Fruit fly (Drosophila melanogaster) whole organism, embryonic: Measurements from ENCODE around the gene eas.

Source experiments
- Adf1 ChIP-seq: fragments of 200-800 bp; sonication (Bioruptor generic); IDR thresholded peaks from 2 replicates; pipeline ENCODE4 v1.3.6; 2022; ENCODE audit warnings: missing biosample characterization, missing genetic modification characterization
- Asciz ChIP-seq: fragments of 200-800 bp; sonication (Bioruptor generic); optimal IDR thresholded peaks from 2 replicates; lab custom pipeline; 2017; ENCODE audit warnings: missing biosample characterization, mild to moderate bottlenecking, missing genetic modification characterization, missing genetic modification reagents
- Atf-2 ChIP-seq: fragments of 200-800 bp; sonication (Bioruptor generic); optimal IDR thresholded peaks from 2 replicates; lab custom pipeline; 2016; ENCODE audit warnings: missing biosample characterization, missing genetic modification characterization
- Bteb2 ChIP-seq: fragments of 200-800 bp; sonication (Bioruptor generic); optimal IDR thresholded peaks from 2 replicates; lab custom pipeline; 2016; ENCODE audit warnings: missing biosample characterization, missing genetic modification characterization
- CG10462 ChIP-seq: fragments of 200-800 bp; sonication (Bioruptor generic); optimal IDR thresholded peaks from 2 replicates; lab custom pipeline; 2016; ENCODE audit warnings: missing biosample characterization, missing genetic modification characterization
- CG11456 ChIP-seq: fragments of 200-800 bp; sonication (Bioruptor generic); IDR thresholded peaks from 3 replicates; pipeline ENCODE4 v1.3.6; 2022; ENCODE audit warnings: missing biosample characterization, missing genetic modification characterization
- CG15479 ChIP-seq: fragments of 200-800 bp; sonication (Bioruptor generic); optimal IDR thresholded peaks from 3 replicates; lab custom pipeline; 2019; ENCODE audit warnings: missing biosample characterization, mild to moderate bottlenecking, missing genetic modification characterization, moderate library complexity
- CG16813 ChIP-seq: fragments of 200-800 bp; sonication (Bioruptor generic); IDR thresholded peaks from 3 replicates; pipeline ENCODE4 v1.3.6; 2022; ENCODE audit warnings: missing biosample characterization, missing genetic modification characterization; ENCODE audit not compliant: partially characterized antibody
- CG2712 ChIP-seq: fragments of 200-800 bp; optimal IDR thresholded peaks from 3 replicates; lab custom pipeline; 2019; ENCODE audit warnings: missing biosample characterization, mild to moderate bottlenecking, missing genetic modification characterization, moderate library complexity
- CG31365 ChIP-seq: fragments of 200-800 bp; sonication (Bioruptor generic); optimal IDR thresholded peaks from 2 replicates; lab custom pipeline; 2018; ENCODE audit warnings: missing biosample characterization, mild to moderate bottlenecking, missing genetic modification characterization
- CG43689 ChIP-seq: fragments of 200-800 bp; sonication (Bioruptor generic); IDR thresholded peaks from 2 replicates; pipeline ENCODE4 v1.3.6; 2022; ENCODE audit warnings: missing biosample characterization, missing genetic modification characterization
- CG5245 ChIP-seq: fragments of 200-800 bp; sonication (Bioruptor generic); optimal IDR thresholded peaks from 3 replicates; lab custom pipeline; 2016; ENCODE audit warnings: missing biosample characterization, missing genetic modification characterization
- CG6175 ChIP-seq: fragments of 200-800 bp; sonication (Bioruptor generic); IDR thresholded peaks from 3 replicates; pipeline ENCODE4 v1.3.6; 2022; ENCODE audit warnings: missing biosample characterization, missing genetic modification characterization
- CG6272 ChIP-seq: fragments of 200-800 bp; sonication (Bioruptor generic); IDR thresholded peaks from 2 replicates; pipeline ENCODE4 v1.3.6; 2022; ENCODE audit warnings: missing biosample characterization, missing genetic modification characterization
- CG8478 ChIP-seq: fragments of >200 bp; optimal IDR thresholded peaks from 2 replicates; lab custom pipeline; 2018
- CG9215 ChIP-seq: fragments of 200-800 bp; sonication (Bioruptor generic); IDR thresholded peaks from 2 replicates; pipeline ENCODE4 v1.3.6; 2022; ENCODE audit warnings: missing biosample characterization, missing genetic modification characterization
- D19A ChIP-seq: fragments of 200-800 bp; optimal IDR thresholded peaks from 3 replicates; lab custom pipeline; 2019; ENCODE audit warnings: missing biosample characterization, mild to moderate bottlenecking, missing genetic modification characterization, moderate library complexity
- Doc3 ChIP-seq: fragments of 200-800 bp; sonication (Bioruptor generic); IDR thresholded peaks from 3 replicates; pipeline ENCODE4 v1.3.6; 2022; ENCODE audit warnings: missing biosample characterization, missing genetic modification characterization; ENCODE audit not compliant: partially characterized antibody
- Fer1 ChIP-seq: fragments of 200-800 bp; sonication (Bioruptor generic); optimal IDR thresholded peaks from 2 replicates; lab custom pipeline; 2017; ENCODE audit warnings: missing biosample characterization, mild to moderate bottlenecking, missing genetic modification characterization
- Kr ChIP-seq: fragments of 200-800 bp; sonication (Bioruptor generic); optimal IDR thresholded peaks from 2 replicates; lab custom pipeline; 2017; ENCODE audit warnings: missing biosample characterization, mild to moderate bottlenecking, missing genetic modification characterization
- MESR4 ChIP-seq: fragments of 200-800 bp; sonication (Bioruptor generic); optimal IDR thresholded peaks from 2 replicates; lab custom pipeline; 2018; ENCODE audit warnings: missing biosample characterization, mild to moderate bottlenecking, missing genetic modification characterization, moderate library complexity
- Oaz ChIP-seq: fragments of 200-800 bp; sonication (Bioruptor generic); IDR thresholded peaks from 2 replicates; pipeline ENCODE4 v1.3.6; 2022; ENCODE audit warnings: missing biosample characterization, missing genetic modification characterization
- Sox100B ChIP-seq: fragments of 200-800 bp; sonication (Bioruptor generic); optimal IDR thresholded peaks from 3 replicates; lab custom pipeline; 2018; ENCODE audit warnings: missing biosample characterization, mild to moderate bottlenecking, missing genetic modification characterization
- Sry-δ ChIP-seq: fragments of 200-800 bp; sonication (Bioruptor generic); optimal IDR thresholded peaks from 2 replicates; lab custom pipeline; 2016; ENCODE audit warnings: missing biosample characterization, missing genetic modification characterization
- amos ChIP-seq: fragments of 200-800 bp; sonication (Bioruptor generic); IDR thresholded peaks from 2 replicates; pipeline ENCODE4 v1.3.6; 2022; ENCODE audit warnings: missing biosample characterization, missing genetic modification characterization; ENCODE audit not compliant: partially characterized antibody
- ase ChIP-seq: fragments of 200-800 bp; sonication (Bioruptor generic); IDR thresholded peaks from 3 replicates; pipeline ENCODE4 v1.3.6; 2022; ENCODE audit warnings: missing biosample characterization, missing genetic modification characterization
- caup ChIP-seq: fragments of 200-800 bp; sonication (Bioruptor generic); optimal IDR thresholded peaks from 3 replicates; lab custom pipeline; 2017; ENCODE audit warnings: missing biosample characterization, mild to moderate bottlenecking, missing genetic modification characterization, moderate library complexity; ENCODE audit not compliant: severe bottlenecking
- cg ChIP-seq: fragments of 200-800 bp; sonication (Bioruptor generic); optimal IDR thresholded peaks from 3 replicates; lab custom pipeline; 2019; ENCODE audit warnings: missing biosample characterization, mild to moderate bottlenecking, missing genetic modification characterization, moderate library complexity
- crc ChIP-seq: fragments of 200-800 bp; sonication (Bioruptor generic); optimal IDR thresholded peaks from 2 replicates; lab custom pipeline; 2016; ENCODE audit warnings: missing biosample characterization, missing genetic modification characterization
- croc ChIP-seq: fragments of 200-800 bp; sonication (Bioruptor generic); conservative IDR thresholded peaks from 3 replicates; pipeline ENCODE4 v1.3.6; 2022; ENCODE audit warnings: missing biosample characterization, missing genetic modification characterization
- crol ChIP-seq: fragments of 200-800 bp; sonication (Bioruptor generic); IDR thresholded peaks from 2 replicates; pipeline ENCODE4 v1.3.6; 2022; ENCODE audit warnings: missing biosample characterization, missing genetic modification characterization
- dm ChIP-seq: fragments of 200-800 bp; sonication (Bioruptor generic); optimal IDR thresholded peaks from 3 replicates; lab custom pipeline; 2016; ENCODE audit warnings: missing biosample characterization, missing genetic modification characterization
- dmrt11E ChIP-seq: fragments of 200-800 bp; sonication (Bioruptor generic); optimal IDR thresholded peaks from 3 replicates; lab custom pipeline; 2018; ENCODE audit warnings: missing biosample characterization, mild to moderate bottlenecking, missing genetic modification characterization, moderate library complexity
- dpn ChIP-seq, 2 experiments: fragments of 200-800 bp; sonication (Bioruptor generic); optimal IDR thresholded peaks; 3 replicates each; lab custom pipeline; 2016; ENCODE audit warnings: missing biosample characterization in 2 of 2, missing genetic modification characterization in 2 of 2
- gcm2 ChIP-seq: fragments of 200-800 bp; sonication (Bioruptor generic); optimal IDR thresholded peaks from 2 replicates; lab custom pipeline; 2016; ENCODE audit warnings: missing biosample characterization, missing genetic modification characterization
- kah ChIP-seq: fragments of 200-800 bp; sonication (Bioruptor generic); optimal IDR thresholded peaks from 2 replicates; lab custom pipeline; 2018; ENCODE audit warnings: missing biosample characterization, mild to moderate bottlenecking, missing genetic modification characterization
- klu ChIP-seq: fragments of 200-800 bp; sonication (Bioruptor generic); IDR thresholded peaks from 2 replicates; pipeline ENCODE4 v1.3.6; 2022; ENCODE audit warnings: missing biosample characterization, missing genetic modification characterization
- oc ChIP-seq: fragments of 200-800 bp; sonication (Bioruptor generic); optimal IDR thresholded peaks from 2 replicates; lab custom pipeline; 2018; ENCODE audit warnings: missing biosample characterization, mild to moderate bottlenecking, missing genetic modification characterization, moderate library complexity
- odd ChIP-seq: fragments of 200-800 bp; sonication (Bioruptor generic); optimal IDR thresholded peaks from 2 replicates; lab custom pipeline; 2017; ENCODE audit warnings: missing biosample characterization, mild to moderate bottlenecking, missing genetic modification characterization
- pros ChIP-seq: fragments of 200-800 bp; sonication (Bioruptor generic); optimal IDR thresholded peaks from 3 replicates; lab custom pipeline; 2019; ENCODE audit warnings: missing biosample characterization, mild to moderate bottlenecking, missing genetic modification characterization, moderate library complexity
- salm ChIP-seq: fragments of 200-800 bp; sonication (Bioruptor generic); optimal IDR thresholded peaks from 2 replicates; lab custom pipeline; 2018; ENCODE audit warnings: missing biosample characterization, mild to moderate bottlenecking, missing genetic modification characterization
- slp2 ChIP-seq: fragments of 200-800 bp; sonication (Bioruptor generic); optimal IDR thresholded peaks from 2 replicates; lab custom pipeline; 2016; ENCODE audit warnings: missing biosample characterization, missing genetic modification characterization
- sob ChIP-seq: fragments of 200-800 bp; sonication (Bioruptor generic); IDR thresholded peaks from 2 replicates; pipeline ENCODE4 v1.3.6; 2022; ENCODE audit warnings: missing biosample characterization, missing genetic modification characterization
- ssp ChIP-seq: fragments of 200-800 bp; sonication (Bioruptor generic); IDR thresholded peaks from 2 replicates; pipeline ENCODE4 v1.3.6; 2022; ENCODE audit warnings: missing biosample characterization, missing genetic modification characterization
- stwl ChIP-seq: fragments of 200-800 bp; sonication (Bioruptor generic); optimal IDR thresholded peaks from 3 replicates; lab custom pipeline; 2018; ENCODE audit warnings: missing biosample characterization, mild to moderate bottlenecking, missing genetic modification characterization, moderate library complexity
- tna ChIP-seq: fragments of 200-800 bp; sonication (Bioruptor generic); IDR thresholded peaks from 2 replicates; pipeline ENCODE4 v1.3.6; 2022; ENCODE audit warnings: missing biosample characterization, missing genetic modification characterization; ENCODE audit not compliant: partially characterized antibody
- tx ChIP-seq: fragments of 200-800 bp; sonication (Bioruptor generic); optimal IDR thresholded peaks from 2 replicates; lab custom pipeline; 2016; ENCODE audit warnings: missing biosample characterization, missing genetic modification characterization
- vfl ChIP-seq: fragments of 200-800 bp; sonication (Bioruptor generic); optimal IDR thresholded peaks from 2 replicates; lab custom pipeline; 2016; ENCODE audit warnings: missing biosample characterization, missing genetic modification characterization
- vvl ChIP-seq: fragments of 200-800 bp; sonication (Bioruptor generic); IDR thresholded peaks from 2 replicates; pipeline ENCODE4 v1.3.6; 2022; ENCODE audit warnings: missing biosample characterization, missing genetic modification characterization
- wor ChIP-seq: fragments of 200-800 bp; sonication (Bioruptor generic); IDR thresholded peaks from 2 replicates; pipeline ENCODE4 v1.3.6; 2022; ENCODE audit warnings: missing biosample characterization, missing genetic modification characterization

Gene eas

DNA sequence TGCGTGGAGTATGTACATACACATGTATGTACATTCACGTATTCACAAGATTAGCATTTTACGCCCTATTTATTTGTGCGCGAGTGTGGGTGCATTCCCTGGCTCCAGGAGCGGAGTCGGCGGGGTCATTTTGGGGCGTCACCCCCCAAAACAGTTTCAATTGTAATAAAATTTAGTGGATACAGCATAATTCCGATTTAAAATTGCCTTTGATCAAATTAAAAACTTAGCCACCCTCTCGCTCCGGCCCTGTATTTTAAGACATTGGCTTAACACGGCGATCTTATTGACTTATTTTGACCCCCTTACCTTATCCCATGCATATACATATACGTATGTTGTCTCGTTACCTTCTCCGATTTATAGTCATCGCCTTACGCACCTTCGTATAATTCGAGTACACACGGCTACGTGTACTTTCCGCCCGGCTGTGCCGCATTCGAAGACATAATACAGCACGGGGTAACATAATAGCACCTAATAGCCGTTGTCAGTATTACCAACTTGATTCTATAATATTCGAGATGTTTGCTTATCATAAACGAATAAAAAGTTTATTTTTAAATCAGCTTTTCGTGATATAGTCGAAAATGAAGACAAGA, 1.3 kb downstream of the eas start (continued):
- peak; percentile 83 for TF ChIP-seq croc (GFP tag; lab: Robert Waterston, UW)
- TF ChIP-seq CG11456 (GFP tag; lab: Robert Waterston, UW) = peak; percentile 94
- TF ChIP-seq tx = peak; percentile 61
- peak; percentile 35 for TF ChIP-seq Sry-δ
- peak; percentile 75 for TF ChIP-seq Atf-2 (GFP tag; lab: Kevin White, UChicago)
- TF ChIP-seq Kr (GFP tag; lab: Kevin White, UChicago) = no peak
- TF ChIP-seq D19A (tag; lab: Kevin White, UChicago) = peak; percentile 64
- TF ChIP-seq klu = peak; percentile 76
- no peak for TF ChIP-seq CG8478 (lab: Kevin White, UChicago)
- TF ChIP-seq crc = peak; percentile 88
- TF ChIP-seq Oaz (GFP tag; lab: Robert Waterston, UW) = peak; percentile 29; the same call in 1 of the 2 replicates
- TF ChIP-seq dm (GFP tag; lab: Kevin White, UChicago) = peak; percentile 43
- TF ChIP-seq CG6175 = peak; percentile 80
- TF ChIP-seq Adf1 (GFP tag; lab: Robert Waterston, UW) = peak; percentile 31; the same call in 1 of the 2 replicates
- peak; percentile 87 for TF ChIP-seq ase (GFP tag; lab: Robert Waterston, UW)
- peak; percentile 89 for TF ChIP-seq CG9215 (GFP tag; lab: Robert Waterston, UW)
- TF ChIP-seq wor (GFP tag; lab: Robert Waterston, UW) = peak; percentile 76
- TF ChIP-seq amos (GFP tag; lab: Robert Waterston, UW) = peak; percentile 54
- peak; percentile 87 for TF ChIP-seq slp2 (GFP tag; lab: Kevin White, UChicago)
- peak; percentile 56 for TF ChIP-seq gcm2 (GFP tag; lab: Kevin White, UChicago)
- TF ChIP-seq CG10462 = peak; percentile 68
- TF ChIP-seq odd = no peak
- TF ChIP-seq stwl (tag; lab: Kevin White, UChicago) = no peak
- TF ChIP-seq CG5245 (GFP tag; lab: Kevin White, UChicago) = peak; percentile 76
- TF ChIP-seq Sox100B = peak; percentile 70
- TF ChIP-seq Doc3 = no peak
- peak; percentile 61 for TF ChIP-seq dmrt11E (tag; lab: Kevin White, UChicago)
- TF ChIP-seq Asciz (GFP tag; lab: Kevin White, UChicago) = peak; percentile 57
- TF ChIP-seq caup (GFP tag; lab: Kevin White, UChicago) = peak; percentile 70
- no peak for TF ChIP-seq MESR4 (GFP tag; lab: Kevin White, UChicago)
- TF ChIP-seq pros (GFP tag; lab: Kevin White, UChicago) = peak; percentile 19
- peak; percentile 44 for TF ChIP-seq kah (GFP tag; lab: Kevin White, UChicago)
- TF ChIP-seq crol (GFP tag; lab: Robert Waterston, UW) = peak; percentile 41; the same call in 1 of the 2 replicates
- TF ChIP-seq Fer1 = peak; percentile 67
- no peak for TF ChIP-seq tna (GFP tag; lab: Robert Waterston, UW)
- TF ChIP-seq CG6272 (GFP tag; lab: Robert Waterston, UW) = peak; percentile 87
- peak; percentile 89 for TF ChIP-seq sob (GFP tag; lab: Robert Waterston, UW)
- TF ChIP-seq vfl = peak; percentile 56
- peak; percentile 93 for TF ChIP-seq vvl (GFP tag; lab: Robert Waterston, UW)
- TF ChIP-seq CG31365 = peak; percentile 10
- TF ChIP-seq salm = peak; percentile 50
- TF ChIP-seq CG15479 = no peak
- peak; percentile 75 for TF ChIP-seq CG2712 (tag; lab: Kevin White, UChicago)
- TF ChIP-seq cg (GFP tag; lab: Kevin White, UChicago) = no peak
- TF ChIP-seq dpn (GFP tag; optimal IDR thresholded peaks at IDR 0.05; lab: Kevin White, UChicago) = peak; percentile 82 to 94
- TF ChIP-seq Bteb2 (GFP tag; lab: Kevin White, UChicago) = peak; percentile 22
- TF ChIP-seq oc (tag; lab: Kevin White, UChicago) = peak; percentile 61
- peak; percentile 70 for TF ChIP-seq CG43689 (GFP tag; lab: Robert Waterston, UW)
- TF ChIP-seq CG16813 (GFP tag; lab: Robert Waterston, UW) = peak; percentile 56; the same call in 2 of the 3 replicates
- peak; percentile 85 for TF ChIP-seq ssp (GFP tag; lab: Robert Waterston, UW)
